Worm (Caenorhabditis elegans) whole organism, midembryonic: ENCODE data around the gene mtch-1.

Experiments
- flt-1 ChIP-seq: fragments of 200-800 bp; sonication (Bioruptor generic); IDR thresholded peaks from 2 replicates; pipeline ENCODE4 v1.3.6; 2022; ENCODE audit warnings: missing genetic modification characterization, missing compliant biosample characterization
- klf-2 ChIP-seq: fragments of 200-800 bp; sonication (Bioruptor generic); conservative IDR thresholded peaks from 2 replicates; pipeline ENCODE4 v1.3.6; 2022; ENCODE audit warnings: missing genetic modification reagents, missing genetic modification characterization, missing compliant biosample characterization

ce11 chrII:7420796-7421386 is 46.9 kb upstream of the mtch-1 start:
- TF ChIP-seq klf-2 (no peak), flt-1 (GFP tag; lab: Robert Waterston, UW) (no peak)
